Worm (Caenorhabditis elegans) whole organism, L2 larva: ENCODE data around the gene Y38H6C.8.
A peak's percentile ranks its signal among the peaks of the same experiment; 100 is the strongest.

Source experiments
- Y55F3AM.14 ChIP-seq: fragments of 200-800 bp; sonication (Bioruptor generic); optimal IDR thresholded peaks from 2 replicates; lab custom pipeline; 2018; ENCODE audit warnings: mild to moderate bottlenecking, missing genetic modification characterization, missing compliant biosample characterization
- ZK546.5 ChIP-seq: sonication (generic microtip); optimal IDR thresholded peaks from 2 replicates; lab custom pipeline; 2017; ENCODE audit warnings: missing biosample characterization, missing genetic modification characterization
- alr-1 ChIP-seq: fragments of 150-350 bp; optimal IDR thresholded peaks from 2 replicates; lab custom pipeline; 2014; ENCODE audit warnings: missing biosample characterization, missing genetic modification characterization
- aly-2 ChIP-seq: fragments of 150-350 bp; optimal IDR thresholded peaks from 2 replicates; lab custom pipeline; 2014; ENCODE audit warnings: missing biosample characterization, missing genetic modification characterization
- ama-1 ChIP-seq: fragments of 150-350 bp; optimal IDR thresholded peaks from 2 replicates; lab custom pipeline; 2018; ENCODE audit warnings: inconsistent platforms
- ceh-82 ChIP-seq: fragments of 150-350 bp; optimal IDR thresholded peaks from 2 replicates; lab custom pipeline; 2014; ENCODE audit warnings: missing biosample characterization, missing genetic modification characterization
- crh-2 ChIP-seq: sonication (generic microtip); optimal IDR thresholded peaks from 2 replicates; lab custom pipeline; 2017; ENCODE audit warnings: missing biosample characterization, missing genetic modification characterization
- dmd-4 ChIP-seq: sonication (generic microtip); optimal IDR thresholded peaks from 2 replicates; lab custom pipeline; 2017; ENCODE audit warnings: missing biosample characterization, missing genetic modification characterization
- elt-1 ChIP-seq: fragments of 150-350 bp; optimal IDR thresholded peaks from 2 replicates; lab custom pipeline; 2014; ENCODE audit warnings: missing biosample characterization, missing genetic modification characterization
- elt-3 ChIP-seq: sonication (generic microtip); optimal IDR thresholded peaks from 2 replicates; lab custom pipeline; 2017; ENCODE audit warnings: missing biosample characterization, missing genetic modification characterization
- fos-1 ChIP-seq: fragments of 150-350 bp; optimal IDR thresholded peaks from 2 replicates; lab custom pipeline; 2014; ENCODE audit warnings: missing biosample characterization, missing genetic modification characterization
- gmeb-1 ChIP-seq: fragments of 150-350 bp; optimal IDR thresholded peaks from 2 replicates; lab custom pipeline; 2014; ENCODE audit warnings: missing biosample characterization, missing genetic modification characterization
- lin-11 ChIP-seq: fragments of 150-350 bp; sonication (generic microtip); optimal IDR thresholded peaks from 2 replicates; lab custom pipeline; 2014; ENCODE audit warnings: missing biosample characterization, missing genetic modification characterization, inconsistent platforms, mixed read lengths
- lsy-2 ChIP-seq, 2 experiments: fragments of 150-350 bp in 1 of 2; sonication (generic microtip) in 1 of 2; optimal IDR thresholded peaks; 2 replicates each; lab custom pipeline; 2014 to 2017; ENCODE audit warnings: missing biosample characterization in 2 of 2, missing genetic modification characterization in 2 of 2
- mbf-1 ChIP-seq: sonication (generic microtip); optimal IDR thresholded peaks from 2 replicates; lab custom pipeline; 2017; ENCODE audit warnings: missing biosample characterization, missing genetic modification characterization
- nhr-11 ChIP-seq: fragments of 150-350 bp; optimal IDR thresholded peaks from 2 replicates; lab custom pipeline; 2014; ENCODE audit warnings: missing biosample characterization, missing genetic modification characterization
- nhr-12 ChIP-seq: fragments of 150-350 bp; optimal IDR thresholded peaks from 2 replicates; lab custom pipeline; 2014; ENCODE audit warnings: missing biosample characterization, missing genetic modification characterization
- nhr-129 ChIP-seq: fragments of 150-350 bp; optimal IDR thresholded peaks from 2 replicates; lab custom pipeline; 2014; ENCODE audit warnings: missing biosample characterization, missing genetic modification characterization
- nhr-21 ChIP-seq: fragments of 150-350 bp; optimal IDR thresholded peaks from 2 replicates; lab custom pipeline; 2014; ENCODE audit warnings: missing biosample characterization, missing genetic modification characterization
- nhr-23 ChIP-seq: fragments of 150-350 bp; optimal IDR thresholded peaks from 2 replicates; lab custom pipeline; 2014; ENCODE audit warnings: missing biosample characterization, missing genetic modification reagents, missing genetic modification characterization
- nhr-237 ChIP-seq: fragments of 150-350 bp; optimal IDR thresholded peaks from 2 replicates; lab custom pipeline; 2014; ENCODE audit warnings: missing biosample characterization, missing genetic modification characterization
- nhr-25 ChIP-seq: fragments of 150-350 bp; sonication (generic microtip); optimal IDR thresholded peaks from 3 replicates; lab custom pipeline; 2014; ENCODE audit warnings: missing biosample characterization, missing genetic modification characterization
- nhr-77 ChIP-seq: fragments of 150-350 bp; optimal IDR thresholded peaks from 2 replicates; lab custom pipeline; 2014; ENCODE audit warnings: missing biosample characterization, missing genetic modification characterization
- peb-1 ChIP-seq: fragments of 150-350 bp; optimal IDR thresholded peaks from 2 replicates; lab custom pipeline; 2014; ENCODE audit warnings: missing biosample characterization, missing genetic modification characterization
- skn-1 ChIP-seq: sonication (generic microtip); optimal IDR thresholded peaks from 2 replicates; lab custom pipeline; 2017; ENCODE audit warnings: missing biosample characterization, missing genetic modification characterization
- sma-9 ChIP-seq, 2 experiments: fragments of 150-350 bp in 1 of 2; sonication (generic microtip) in 1 of 2; optimal IDR thresholded peaks; 2 replicates each; lab custom pipeline; 2014 to 2016; ENCODE audit warnings: missing genetic modification characterization in 2 of 2, mild to moderate bottlenecking in 1 of 2, missing biosample characterization in 1 of 2, missing compliant biosample characterization in 1 of 2, missing genetic modification reagents in 1 of 2, moderate library complexity in 1 of 2
- snpc-4 ChIP-seq: fragments of 150-350 bp; optimal IDR thresholded peaks from 2 replicates; lab custom pipeline; 2014; ENCODE audit warnings: missing biosample characterization, missing genetic modification characterization
- unc-39 ChIP-seq: fragments of 150-350 bp; optimal IDR thresholded peaks from 2 replicates; lab custom pipeline; 2014; ENCODE audit warnings: missing biosample characterization, missing genetic modification characterization
- unc-55 ChIP-seq: fragments of 150-350 bp; sonication (generic microtip); optimal IDR thresholded peaks from 3 replicates; lab custom pipeline; 2014; ENCODE audit warnings: missing biosample characterization, missing genetic modification reagents, missing genetic modification characterization
- unc-62 ChIP-seq: fragments of 150-350 bp; optimal IDR thresholded peaks from 2 replicates; lab custom pipeline; 2014; ENCODE audit warnings: missing biosample characterization, missing genetic modification reagents, missing genetic modification characterization
- zag-1 ChIP-seq: fragments of 150-350 bp; optimal IDR thresholded peaks from 2 replicates; lab custom pipeline; 2014; ENCODE audit warnings: missing biosample characterization, missing genetic modification characterization
- ztf-4 ChIP-seq: fragments of 150-350 bp; optimal IDR thresholded peaks from 2 replicates; lab custom pipeline; 2014; ENCODE audit warnings: missing biosample characterization, missing genetic modification characterization

The Y38H6C.8 gene

ce11 chrV:20534072-20534471 lies 20.3 kb downstream of the Y38H6C.8 start, which contains the start of gene famh-161:
Gene famh-161, minus strand, starts transcription at chrV:20534172.
- TF ChIP-seq mbf-1 (tag; lab: Kevin White, UChicago), result no peak
- no peak for TF ChIP-seq nhr-21 (tag; lab: Kevin White, UChicago)

- TF ChIP-seq unc-62 (GFP tag; lab: Kevin White, UChicago) (no peak), lin-11 (tag; lab: Kevin White, UChicago) (no peak), snpc-4 (no peak), lsy-2 (tag; optimal IDR thresholded peaks at IDR 0.05; lab: Kevin White, UChicago) (no peak), ZK546.5 (tag; lab: Kevin White, UChicago) (no peak), alr-1 (tag; lab: Kevin White, UChicago) (no peak), peb-1 (tag; lab: Kevin White, UChicago) (no peak), nhr-129 (tag; lab: Kevin White, UChicago) (no peak), Y55F3AM.14 (GFP tag; lab: Kevin White, UChicago) (no peak), sma-9 (GFP tag; optimal IDR thresholded peaks at IDR 0.05; lab: Kevin White, UChicago) (no peak), sma-9 (tag; optimal IDR thresholded peaks at IDR 0.05; lab: Kevin White, UChicago) (no peak), nhr-77 (no peak), skn-1 (tag; lab: Kevin White, UChicago) (no peak), mbf-1 (tag; lab: Kevin White, UChicago) (no peak)
These were observed 22.4 kb downstream of the Y38H6C.8 start, which contains the start of gene Y38H6C.15 for ce11 chrV:20536208-20536607. Gene Y38H6C.15, minus strand, starts transcription at chrV:20536308.

DNA sequence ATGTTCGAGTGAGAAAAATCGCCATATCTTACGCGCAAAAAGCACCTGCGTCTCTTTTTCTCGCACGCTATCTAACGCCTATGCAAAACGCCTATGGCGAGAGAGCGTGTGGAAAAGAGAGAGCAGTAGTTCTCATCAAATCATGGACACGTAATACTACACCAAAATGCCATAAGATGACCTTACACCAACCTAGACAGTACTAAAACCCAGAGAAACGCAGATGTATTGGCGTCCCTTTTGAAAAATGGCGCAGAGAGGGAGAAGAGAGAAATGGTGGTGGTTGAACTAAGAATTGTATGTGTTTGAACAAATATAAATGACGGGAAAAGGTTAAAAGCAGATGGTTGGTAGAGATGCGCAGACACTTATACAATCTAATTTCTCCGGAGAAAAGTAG lies 25.3 kb downstream of the Y38H6C.8 start, which contains the start of gene Y38H6C.16:
Y38H6C.16 (minus strand) TSS at position 293 of the 400 bp plus-strand sequence.
- no peak for TF ChIP-seq aly-2

ce11 chrV:20544092-20544491 lies 30.3 kb downstream of the Y38H6C.8 start, which contains the start of gene slc-36.3:
Gene slc-36.3, minus strand, starts transcription at chrV:20544192.
- TF ChIP-seq nhr-77 (no peak), ama-1 (lab: Kevin White, UChicago) (no peak), alr-1 (tag; lab: Kevin White, UChicago) (no peak), crh-2 (tag; lab: Kevin White, UChicago) (no peak), nhr-11 (tag; lab: Kevin White, UChicago) (no peak), nhr-129 (tag; lab: Kevin White, UChicago) (no peak), nhr-237 (tag; lab: Kevin White, UChicago) (no peak), dmd-4 (tag; lab: Kevin White, UChicago) (no peak), ceh-82 (tag; lab: Kevin White, UChicago) (no peak), snpc-4 (no peak), unc-55 (GFP tag; lab: Kevin White, UChicago) (no peak), nhr-12 (tag; lab: Kevin White, UChicago) (no peak), ztf-4 (tag; lab: Kevin White, UChicago) (no peak), sma-9 (GFP tag; optimal IDR thresholded peaks at IDR 0.05; lab: Kevin White, UChicago) (no peak), sma-9 (tag; optimal IDR thresholded peaks at IDR 0.05; lab: Kevin White, UChicago) (no peak), peb-1 (tag; lab: Kevin White, UChicago) (no peak), zag-1 (tag; lab: Kevin White, UChicago) (no peak), Y55F3AM.14 (GFP tag; lab: Kevin White, UChicago) (no peak)

ce11 chrV:20544610-20545009 lies 30.8 kb downstream of the Y38H6C.8 start:
- TF ChIP-seq gmeb-1 (tag; lab: Kevin White, UChicago), result peak; percentile 19
- TF ChIP-seq unc-39 (tag; lab: Kevin White, UChicago), result no peak
- TF ChIP-seq nhr-21 (tag; lab: Kevin White, UChicago), result no peak
- no peak for TF ChIP-seq snpc-4
- no peak for TF ChIP-seq elt-3 (tag; lab: Kevin White, UChicago)
- TF ChIP-seq ama-1 (lab: Kevin White, UChicago), result no peak
- peak; percentile 79 for TF ChIP-seq skn-1 (tag; lab: Kevin White, UChicago)
- TF ChIP-seq elt-1 (tag; lab: Kevin White, UChicago), result no peak
- TF ChIP-seq unc-62 (GFP tag; lab: Kevin White, UChicago), result no peak
- no peak for TF ChIP-seq unc-55 (GFP tag; lab: Kevin White, UChicago)
- no peak for TF ChIP-seq nhr-23 (tag; lab: Kevin White, UChicago)

DNA sequence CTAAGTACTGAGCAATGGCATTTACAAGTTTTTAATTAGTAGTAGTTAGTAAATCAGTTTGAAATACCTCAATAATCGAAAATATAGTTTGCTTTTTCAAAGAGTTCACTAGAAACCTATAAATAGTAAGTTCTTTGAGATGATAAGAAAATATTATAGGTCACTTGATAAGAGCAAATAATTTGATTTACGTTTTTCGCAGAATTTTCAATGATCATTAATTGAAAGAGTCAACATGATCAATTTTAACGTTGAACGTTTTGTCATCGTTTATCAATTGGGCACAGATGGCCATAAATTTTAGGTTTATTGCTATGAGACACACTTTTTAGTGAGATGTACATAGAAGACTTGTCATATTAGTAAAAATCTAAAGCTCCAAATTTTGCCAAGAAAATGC lies 32.0 kb downstream of the Y38H6C.8 start:
- TF ChIP-seq ama-1 (lab: Kevin White, UChicago), result no peak
- peak; percentile 10 for TF ChIP-seq fos-1 (tag; lab: Kevin White, UChicago)
- no peak for TF ChIP-seq nhr-25 (tag; lab: Kevin White, UChicago)
